Worm (Caenorhabditis elegans): ENCODE results near the gene nspb-8.

The nspb-8 gene

ce11 chrII:14610492-14611142, 30.2 kb upstream of the nspb-8 start:
- TF ChIP-seq nhr-42 (GFP tag; IDR thresholded peaks at IDR 0.05) = no peak
- no peak for TF ChIP-seq ceh-32 (tag; optimal IDR thresholded peaks at IDR 0.05; ENCODE audit: poor library complexity)
- no peak for TF ChIP-seq F26F4.8 (GFP tag; conservative IDR thresholded peaks at IDR 0.05)
- no peak for TF ChIP-seq D1046.2 (GFP tag; IDR thresholded peaks at IDR 0.05)
- no peak for TF ChIP-seq ceh-62 (tag; optimal IDR thresholded peaks at IDR 0.05)
- TF ChIP-seq nhr-11 (tag; optimal IDR thresholded peaks at IDR 0.05) = no peak
- no peak for TF ChIP-seq F44E2.7 (GFP tag; IDR thresholded peaks at IDR 0.05)
- no peak for TF ChIP-seq unc-62 (GFP tag; optimal IDR thresholded peaks at IDR 0.05 in 1 of 2)
- TF ChIP-seq unc-62 (tag; optimal IDR thresholded peaks at IDR 0.05) = no peak
- TF ChIP-seq unc-39 (tag; optimal IDR thresholded peaks at IDR 0.05) = no peak
- TF ChIP-seq cey-2 (tag; optimal IDR thresholded peaks at IDR 0.05; ENCODE audit: borderline replicate concordance, insufficient read depth) = no peak
- TF ChIP-seq hlh-11 (tag; optimal IDR thresholded peaks at IDR 0.05) = no peak
- no peak for TF ChIP-seq set-16 (GFP tag; IDR thresholded peaks at IDR 0.05)
- TF ChIP-seq nhr-102 (tag; optimal IDR thresholded peaks at IDR 0.05) = no peak
- TF ChIP-seq lsy-2 (tag; optimal IDR thresholded peaks at IDR 0.05) = peak in 1 of 2 experiments; percentile 28
- no peak for TF ChIP-seq madf-9 (GFP tag; conservative IDR thresholded peaks at IDR 0.05)
- no peak for TF ChIP-seq zfp-3 (GFP tag; conservative IDR thresholded peaks at IDR 0.05)
- peak; percentile 54 for TF ChIP-seq nhr-6 (tag; optimal IDR thresholded peaks at IDR 0.05)
- no peak for TF ChIP-seq nhr-10 (tag; optimal IDR thresholded peaks at IDR 0.05)
- no peak for TF ChIP-seq nhr-237 (tag; optimal IDR thresholded peaks at IDR 0.05)
- TF ChIP-seq nhr-77 (tag; optimal IDR thresholded peaks at IDR 0.05) = peak; percentile 29
- peak; percentile 77 for TF ChIP-seq aha-1 (tag)
- no peak for TF ChIP-seq nhr-111 (GFP tag; optimal IDR thresholded peaks at IDR 0.05)
- TF ChIP-seq fos-1 (tag; optimal IDR thresholded peaks at IDR 0.05) = no peak
- no peak for TF ChIP-seq F10B5.3 (tag; optimal IDR thresholded peaks at IDR 0.05)
- TF ChIP-seq dve-1 (tag; optimal IDR thresholded peaks at IDR 0.05; ENCODE audit: insufficient read depth) = no peak
- TF ChIP-seq tra-1 (GFP tag; IDR thresholded peaks at IDR 0.05) = no peak
- no peak for TF ChIP-seq hlh-30 (tag; optimal IDR thresholded peaks at IDR 0.05; ENCODE audit: insufficient read depth)
- TF ChIP-seq nhr-41 (GFP tag; IDR thresholded peaks at IDR 0.05) = no peak
- TF ChIP-seq rbr-2 (tag; optimal IDR thresholded peaks at IDR 0.05) = no peak
- TF ChIP-seq mep-1 (tag; optimal IDR thresholded peaks at IDR 0.05) = peak; percentile 43
- TF ChIP-seq dmd-8 (GFP tag; IDR thresholded peaks at IDR 0.05) = no peak
- TF ChIP-seq zfp-2 (tag; optimal IDR thresholded peaks at IDR 0.05) = no peak
- no peak for TF ChIP-seq ztf-7 (tag; optimal IDR thresholded peaks at IDR 0.05)
- peak; percentile 91 for TF ChIP-seq ama-1 (optimal IDR thresholded peaks at IDR 0.05)
- TF ChIP-seq vab-7 (GFP tag; IDR thresholded peaks at IDR 0.05) = no peak
- TF ChIP-seq ztf-11 (tag; optimal IDR thresholded peaks at IDR 0.05) = no peak
- no peak for TF ChIP-seq zip-2 (tag; optimal IDR thresholded peaks at IDR 0.05)
- no peak for TF ChIP-seq skn-1 (tag; optimal IDR thresholded peaks at IDR 0.05)
- no peak for TF ChIP-seq nhr-25 (tag; optimal IDR thresholded peaks at IDR 0.05; ENCODE audit: borderline replicate concordance, insufficient read depth)
- TF ChIP-seq gei-8 (GFP tag; optimal IDR thresholded peaks at IDR 0.05) = no peak

- TF ChIP-seq duxl-1 (tag; optimal IDR thresholded peaks at IDR 0.05; ENCODE audit: poor library complexity) = no peak
- no peak for TF ChIP-seq fkh-10 (GFP tag; optimal IDR thresholded peaks at IDR 0.05)
- no peak for TF ChIP-seq zag-1 (tag; optimal IDR thresholded peaks at IDR 0.05)
- peak; percentile 66 for TF ChIP-seq ama-1 (optimal IDR thresholded peaks at IDR 0.05)
- TF ChIP-seq snpc-4 (tag; optimal IDR thresholded peaks at IDR 0.05) = no peak
- TF ChIP-seq nhr-25 (tag; optimal IDR thresholded peaks at IDR 0.05; ENCODE audit: borderline replicate concordance, insufficient read depth) = no peak
- TF ChIP-seq ces-1 (GFP tag; optimal IDR thresholded peaks at IDR 0.05) = no peak
- no peak for TF ChIP-seq R02D3.7 (tag; optimal IDR thresholded peaks at IDR 0.05)
- no peak for TF ChIP-seq lin-38 (GFP tag; IDR thresholded peaks at IDR 0.05)
- no peak for TF ChIP-seq mep-1 (tag; optimal IDR thresholded peaks at IDR 0.05)
- 0 out of 2 replicates have a peak, but pooled peaks have one; percentile 35 for TF ChIP-seq dmd-8 (GFP tag; IDR thresholded peaks at IDR 0.05)
- no peak for TF ChIP-seq Y75B8A.6 (GFP tag; IDR thresholded peaks at IDR 0.05)
- TF ChIP-seq zip-2 (tag; optimal IDR thresholded peaks at IDR 0.05) = no peak
- TF ChIP-seq Y105C5A.15 (GFP tag; IDR thresholded peaks at IDR 0.05) = no peak
- TF ChIP-seq sdz-12 (GFP tag; optimal IDR thresholded peaks at IDR 0.05) = no peak
- TF ChIP-seq lin-29 (GFP tag; IDR thresholded peaks at IDR 0.05) = no peak
Measured at ce11 chrII:14609297-14609937, 29.0 kb upstream of the nspb-8 start.

Data from whole organism, L4 larva.